Worm (Caenorhabditis elegans) whole organism, L4 larva: ENCODE measurements around the gene best-7.

Source experiments
- nhr-10 ChIP-seq: fragments of 150-350 bp; optimal IDR thresholded peaks from 2 replicates; lab custom pipeline; 2014; ENCODE audit warnings: missing biosample characterization, missing genetic modification characterization
- snpc-4 ChIP-seq: fragments of 150-350 bp; optimal IDR thresholded peaks from 2 replicates; lab custom pipeline; 2014; ENCODE audit warnings: missing biosample characterization, missing genetic modification characterization
- unc-39 ChIP-seq: sonication (generic microtip); optimal IDR thresholded peaks from 2 replicates; lab custom pipeline; 2017; ENCODE audit warnings: missing biosample characterization, missing genetic modification characterization
- ztf-11 ChIP-seq: fragments of 150-350 bp; optimal IDR thresholded peaks from 2 replicates; lab custom pipeline; 2014; ENCODE audit warnings: missing biosample characterization, missing genetic modification characterization

- no peak for TF ChIP-seq snpc-4 (tag; lab: Kevin White, UChicago)
- no peak for TF ChIP-seq ztf-11 (tag; lab: Kevin White, UChicago)
- TF ChIP-seq unc-39 (tag; lab: Kevin White, UChicago), result no peak
- TF ChIP-seq nhr-10 (tag; lab: Kevin White, UChicago), result no peak
Observed at ce11 chrIV:11183013-11183412, 47.1 kb downstream of the best-7 start, which contains the start of gene prx-14.
